Worm (Caenorhabditis elegans): ENCODE data around the gene Y44A6D.1.

Y44A6D.1 gene

DNA sequence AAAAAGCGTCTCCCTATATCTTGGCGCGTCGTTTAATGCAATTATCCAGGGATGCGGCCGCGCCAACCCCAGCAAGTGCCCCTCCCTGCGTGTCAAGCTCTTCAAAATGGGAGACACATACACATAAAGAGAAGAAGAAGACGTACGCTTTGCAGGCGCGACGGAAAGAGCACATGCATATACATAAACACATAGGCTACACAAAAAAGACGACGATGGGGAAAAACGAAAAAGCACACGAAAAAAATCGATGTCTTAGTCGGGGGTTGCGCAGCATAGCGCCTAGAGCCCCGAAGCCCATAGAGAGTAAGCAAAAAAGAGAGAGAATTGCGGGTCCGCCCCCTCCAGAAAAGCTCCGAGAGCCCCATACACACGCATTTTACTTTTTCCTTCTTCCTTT lies 728 bp downstream of the Y44A6D.1 start, which contains the start of gene tpan-1 (continued):
- TF ChIP-seq nhr-47 (tag; optimal IDR thresholded peaks at IDR 0.05), result peak; percentile 68
- no peak for TF ChIP-seq nhr-76 (tag; optimal IDR thresholded peaks at IDR 0.05)
- TF ChIP-seq ceh-90 (tag; optimal IDR thresholded peaks at IDR 0.05), result no peak
- TF ChIP-seq ztf-11 (tag; optimal IDR thresholded peaks at IDR 0.05), result no peak
- no peak for TF ChIP-seq C34B4.2 (tag; optimal IDR thresholded peaks at IDR 0.05)
- no peak for TF ChIP-seq egl-27 (tag; optimal IDR thresholded peaks at IDR 0.05)
- peak; percentile 76 for TF ChIP-seq ces-1 (GFP tag; optimal IDR thresholded peaks at IDR 0.05)
- peak; percentile 7 for TF ChIP-seq skn-1 (tag; optimal IDR thresholded peaks at IDR 0.05)
- TF ChIP-seq zag-1 (tag; optimal IDR thresholded peaks at IDR 0.05), result no peak
- no peak for TF ChIP-seq hpl-2 (GFP tag; optimal IDR thresholded peaks at IDR 0.05)
- TF ChIP-seq fkh-10 (GFP tag; optimal IDR thresholded peaks at IDR 0.05), result peak; percentile 82
- no peak for TF ChIP-seq zip-4 (GFP tag; optimal IDR thresholded peaks at IDR 0.05)
- peak; percentile 7 to 81 (median 50) for TF ChIP-seq ceh-82 (tag; optimal IDR thresholded peaks at IDR 0.05)
- TF ChIP-seq F16B12.6 (tag; optimal IDR thresholded peaks at IDR 0.05), result no peak
- TF ChIP-seq fkh-8 (tag; optimal IDR thresholded peaks at IDR 0.05), result peak; percentile 83
- peak; percentile 58 for TF ChIP-seq swsn-7 (tag; optimal IDR thresholded peaks at IDR 0.05)
- TF ChIP-seq elt-2 (tag; optimal IDR thresholded peaks at IDR 0.05), result no peak
- TF ChIP-seq mdl-1 (tag; optimal IDR thresholded peaks at IDR 0.05), result peak in 1 of 2 experiments; percentile 38
- TF ChIP-seq ama-1 (optimal IDR thresholded peaks at IDR 0.05), result no peak
- no peak for TF ChIP-seq ztf-4 (tag; optimal IDR thresholded peaks at IDR 0.05)
- TF ChIP-seq sup-37 (GFP tag; optimal IDR thresholded peaks at IDR 0.05), result no peak
- TF ChIP-seq lir-3 (tag; optimal IDR thresholded peaks at IDR 0.05; ENCODE audit: poor library complexity), result no peak
- TF ChIP-seq mef-2 (tag; optimal IDR thresholded peaks at IDR 0.05), result no peak
- TF ChIP-seq lin-39 (tag; optimal IDR thresholded peaks at IDR 0.05), result no peak
- peak in 1 of 3 experiments; percentile 27 for TF ChIP-seq dpl-1 (GFP tag; optimal IDR thresholded peaks at IDR 0.05)
- peak; percentile 62 for TF ChIP-seq unc-86 (tag; optimal IDR thresholded peaks at IDR 0.05)
- TF ChIP-seq nhr-19 (GFP tag; conservative IDR thresholded peaks at IDR 0.05), result peak; percentile 36; the same call in 1 of the 2 replicates
- TF ChIP-seq ceh-88 (GFP tag; IDR thresholded peaks at IDR 0.05), result 0 out of 2 replicates have a peak, but pooled peaks have one; percentile 37
- no peak for TF ChIP-seq hlh-4 (tag; optimal IDR thresholded peaks at IDR 0.05)
- peak; percentile 92 for TF ChIP-seq lin-14 (GFP tag; optimal IDR thresholded peaks at IDR 0.05)
- TF ChIP-seq xbp-1 (tag; optimal IDR thresholded peaks at IDR 0.05), result peak; percentile 43
- peak; percentile 29 for TF ChIP-seq mep-1 (tag; optimal IDR thresholded peaks at IDR 0.05)
- TF ChIP-seq unc-130 (tag; optimal IDR thresholded peaks at IDR 0.05), result no peak
- no peak for TF ChIP-seq hlh-17 (GFP tag; optimal IDR thresholded peaks at IDR 0.05; ENCODE audit: borderline replicate concordance)
- TF ChIP-seq lsy-2 (tag; optimal IDR thresholded peaks at IDR 0.05), result peak in 1 of 2 experiments; percentile 49
- TF ChIP-seq irx-1 (tag; optimal IDR thresholded peaks at IDR 0.05), result peak; percentile 42
- TF ChIP-seq lin-15B (tag; optimal IDR thresholded peaks at IDR 0.05), result no peak
- TF ChIP-seq tbx-2 (tag; optimal IDR thresholded peaks at IDR 0.05), result peak; percentile 76
- TF ChIP-seq nhr-71 (tag; optimal IDR thresholded peaks at IDR 0.05), result peak; percentile 68
- no peak for TF ChIP-seq nhr-237 (tag; optimal IDR thresholded peaks at IDR 0.05)
- TF ChIP-seq C04F5.9 (tag; optimal IDR thresholded peaks at IDR 0.05), result no peak
- no peak for TF ChIP-seq Y116A8C.19 (tag; optimal IDR thresholded peaks at IDR 0.05; ENCODE audit: borderline replicate concordance)
- TF ChIP-seq rnt-1 (tag; optimal IDR thresholded peaks at IDR 0.05), result no peak
- peak; percentile 34 for TF ChIP-seq snpc-4 (tag; optimal IDR thresholded peaks at IDR 0.05)
- peak in 1 of 2 experiments; percentile 45 for TF ChIP-seq lin-35 (GFP tag; optimal IDR thresholded peaks at IDR 0.05)
- TF ChIP-seq nhr-12 (tag; optimal IDR thresholded peaks at IDR 0.05), result no peak
- TF ChIP-seq nhr-77 (tag; optimal IDR thresholded peaks at IDR 0.05), result no peak
- peak; percentile 58 for TF ChIP-seq snu-23 (GFP tag; optimal IDR thresholded peaks at IDR 0.05)
- TF ChIP-seq grh-1 (GFP tag; IDR thresholded peaks at IDR 0.05), result no peak
- TF ChIP-seq sptf-1 (tag; optimal IDR thresholded peaks at IDR 0.05), result no peak
- TF ChIP-seq nhr-84 (tag; optimal IDR thresholded peaks at IDR 0.05), result no peak
- no peak for TF ChIP-seq aha-1 (tag; optimal IDR thresholded peaks at IDR 0.05)
- TF ChIP-seq fkh-4 (tag; optimal IDR thresholded peaks at IDR 0.05; ENCODE audit: borderline replicate concordance), result no peak

All from whole organism, L1 larva.